Worm (Caenorhabditis elegans) whole organism, L4 larva: Measurements from ENCODE around the gene F32F2.4.

Source experiments
- F10B5.3 ChIP-seq: sonication (generic microtip); optimal IDR thresholded peaks from 2 replicates; lab custom pipeline; 2016; ENCODE audit warnings: mild to moderate bottlenecking, missing genetic modification characterization, missing compliant biosample characterization
- F37D6.2 ChIP-seq: sonication (generic microtip); optimal IDR thresholded peaks from 2 replicates; lab custom pipeline; 2016; ENCODE audit warnings: mild to moderate bottlenecking, missing genetic modification characterization, missing compliant biosample characterization
- Y105C5A.15 ChIP-seq: fragments of 200-800 bp; sonication (Bioruptor generic); IDR thresholded peaks from 2 replicates; pipeline ENCODE4 v1.3.6; 2022; ENCODE audit warnings: missing genetic modification characterization, missing compliant biosample characterization
- arid-1 ChIP-seq: fragments of 200-800 bp; sonication (Bioruptor generic); conservative IDR thresholded peaks from 2 replicates; pipeline ENCODE4 v1.3.6; 2022; ENCODE audit warnings: missing genetic modification reagents, missing genetic modification characterization, missing compliant biosample characterization
- attf-4 ChIP-seq: sonication (generic microtip); optimal IDR thresholded peaks from 3 replicates; lab custom pipeline; 2017; ENCODE audit warnings: missing biosample characterization, missing genetic modification characterization
- ceh-20 ChIP-seq: fragments of 200-800 bp; sonication (Bioruptor generic); IDR thresholded peaks from 2 replicates; pipeline ENCODE4 v1.3.6; 2022; ENCODE audit warnings: missing genetic modification reagents, missing genetic modification characterization, missing compliant biosample characterization
- ceh-32 ChIP-seq: sonication (generic microtip); optimal IDR thresholded peaks from 2 replicates; lab custom pipeline; 2016; ENCODE audit warnings: mild to moderate bottlenecking, missing genetic modification characterization, missing compliant biosample characterization; ENCODE audit not compliant: poor library complexity
- ceh-44 ChIP-seq: fragments of 200-800 bp; sonication (Bioruptor generic); IDR thresholded peaks from 2 replicates; pipeline ENCODE4 v1.3.6; 2022; ENCODE audit warnings: missing genetic modification reagents, missing genetic modification characterization, missing compliant biosample characterization
- ceh-82 ChIP-seq: sonication (generic microtip); optimal IDR thresholded peaks from 2 replicates; lab custom pipeline; 2017; ENCODE audit warnings: missing biosample characterization, missing genetic modification characterization
- cey-2 ChIP-seq: sonication (generic microtip); optimal IDR thresholded peaks from 3 replicates; lab custom pipeline; 2017; ENCODE audit warnings: missing genetic modification characterization, mild to moderate bottlenecking, missing compliant biosample characterization, antibody characterized with exemption, borderline replicate concordance; ENCODE audit not compliant: insufficient read depth
- daf-16 ChIP-seq, 3 experiments: sonication (generic microtip); optimal IDR thresholded peaks; 2 replicates each; lab custom pipeline; 2016 to 2017; ENCODE audit warnings: missing genetic modification characterization in 3 of 3, missing genetic modification reagents in 3 of 3, mild to moderate bottlenecking in 2 of 3, missing compliant biosample characterization in 2 of 3, missing biosample characterization in 1 of 3, moderate library complexity in 1 of 3
- daf-19 ChIP-seq: fragments of 200-800 bp; sonication (Bioruptor generic); conservative IDR thresholded peaks from 2 replicates; pipeline ENCODE4 v1.3.6; 2022; ENCODE audit warnings: missing genetic modification characterization, missing compliant biosample characterization
- daf-8 ChIP-seq: fragments of 200-800 bp; sonication (Bioruptor generic); IDR thresholded peaks from 2 replicates; pipeline ENCODE4 v1.3.6; 2022; ENCODE audit warnings: missing genetic modification characterization, missing compliant biosample characterization
- dmd-8 ChIP-seq: fragments of 200-800 bp; sonication (Bioruptor generic); IDR thresholded peaks from 2 replicates; pipeline ENCODE4 v1.3.6; 2022; ENCODE audit warnings: missing genetic modification characterization, missing compliant biosample characterization
- dmd-9 ChIP-seq: fragments of 200-800 bp; sonication (Bioruptor generic); IDR thresholded peaks from 2 replicates; pipeline ENCODE4 v1.3.6; 2022; ENCODE audit warnings: missing genetic modification reagents, missing genetic modification characterization, missing compliant biosample characterization
- dpl-1 ChIP-seq: fragments of 150-350 bp; optimal IDR thresholded peaks from 2 replicates; lab custom pipeline; 2014; ENCODE audit warnings: missing biosample characterization, missing genetic modification reagents, missing genetic modification characterization
- duxl-1 ChIP-seq: sonication (generic microtip); optimal IDR thresholded peaks from 2 replicates; lab custom pipeline; 2016; ENCODE audit warnings: mild to moderate bottlenecking, missing genetic modification characterization, moderate library complexity, missing compliant biosample characterization; ENCODE audit not compliant: poor library complexity
- fos-1 ChIP-seq: fragments of 150-350 bp; optimal IDR thresholded peaks from 2 replicates; lab custom pipeline; 2014; ENCODE audit warnings: missing biosample characterization, missing genetic modification characterization
- gei-8 ChIP-seq: fragments of 200-800 bp; sonication (Bioruptor generic); optimal IDR thresholded peaks from 2 replicates; lab custom pipeline; 2018; ENCODE audit warnings: mild to moderate bottlenecking, missing genetic modification characterization, missing compliant biosample characterization
- hif-1 ChIP-seq, 2 experiments: sonication (generic microtip); optimal IDR thresholded peaks; 2 replicates each; lab custom pipeline; 2016 to 2017; ENCODE audit warnings: missing compliant biosample characterization in 2 of 2, missing genetic modification characterization in 2 of 2, missing genetic modification reagents in 2 of 2, missing genotype in 2 of 2, mild to moderate bottlenecking in 1 of 2
- hlh-11 ChIP-seq: fragments of 200-800 bp; sonication (Bioruptor generic); optimal IDR thresholded peaks from 2 replicates; lab custom pipeline; 2018; ENCODE audit warnings: mild to moderate bottlenecking, missing genetic modification characterization, missing compliant biosample characterization
- hmg-1.1 ChIP-seq: fragments of 200-800 bp; sonication (Bioruptor generic); IDR thresholded peaks from 2 replicates; pipeline ENCODE4 v1.3.6; 2022; ENCODE audit warnings: missing genetic modification reagents, missing genetic modification characterization, missing compliant biosample characterization
- lim-7 ChIP-seq: fragments of 200-800 bp; sonication (Bioruptor generic); IDR thresholded peaks from 2 replicates; pipeline ENCODE4 v1.3.6; 2022; ENCODE audit warnings: missing genetic modification characterization, missing compliant biosample characterization
- lin-15B ChIP-seq: fragments of 150-350 bp; sonication (generic microtip); optimal IDR thresholded peaks from 3 replicates; lab custom pipeline; 2014; ENCODE audit warnings: missing biosample characterization, missing genetic modification characterization
- lin-29 ChIP-seq: fragments of 200-800 bp; sonication (Bioruptor generic); IDR thresholded peaks from 2 replicates; pipeline ENCODE4 v1.3.6; 2022; ENCODE audit warnings: missing genetic modification reagents, missing genetic modification characterization, missing compliant biosample characterization
- lin-38 ChIP-seq: fragments of 200-800 bp; sonication (Bioruptor generic); IDR thresholded peaks from 2 replicates; pipeline ENCODE4 v1.3.6; 2022; ENCODE audit warnings: missing genetic modification reagents, missing genetic modification characterization, missing compliant biosample characterization
- lin-39 ChIP-seq: fragments of 150-350 bp; optimal IDR thresholded peaks from 2 replicates; lab custom pipeline; 2014; ENCODE audit warnings: missing biosample characterization, missing genetic modification reagents, missing genetic modification characterization
- lir-3 ChIP-seq: sonication (generic microtip); optimal IDR thresholded peaks from 2 replicates; lab custom pipeline; 2016; ENCODE audit warnings: mild to moderate bottlenecking, missing genetic modification characterization, missing compliant biosample characterization
- lsy-2 ChIP-seq, 2 experiments: fragments of 150-350 bp in 1 of 2; sonication (generic microtip) in 1 of 2; optimal IDR thresholded peaks; 2 replicates each; lab custom pipeline; 2014 to 2017; ENCODE audit warnings: missing biosample characterization in 2 of 2, missing genetic modification characterization in 2 of 2
- madf-5 ChIP-seq, 2 experiments: fragments of 200-800 bp; sonication (Bioruptor generic); IDR thresholded peaks; 2 replicates each; pipeline ENCODE4 v1.3.6; 2022; ENCODE audit warnings: missing compliant biosample characterization in 2 of 2, missing genetic modification characterization in 2 of 2
- madf-9 ChIP-seq: fragments of 200-800 bp; sonication (Bioruptor generic); conservative IDR thresholded peaks from 2 replicates; pipeline ENCODE4 v1.3.6; 2022; ENCODE audit warnings: missing genetic modification reagents, missing genetic modification characterization, missing compliant biosample characterization
- mdt-29 ChIP-seq: fragments of 200-800 bp; sonication (Bioruptor generic); IDR thresholded peaks from 2 replicates; pipeline ENCODE4 v1.3.6; 2022; ENCODE audit warnings: missing genetic modification reagents, missing genetic modification characterization, missing compliant biosample characterization
- nhr-10 ChIP-seq: fragments of 150-350 bp; optimal IDR thresholded peaks from 2 replicates; lab custom pipeline; 2014; ENCODE audit warnings: missing biosample characterization, missing genetic modification characterization
- nhr-11 ChIP-seq: fragments of 150-350 bp; optimal IDR thresholded peaks from 2 replicates; lab custom pipeline; 2014; ENCODE audit warnings: missing biosample characterization, missing genetic modification characterization
- nhr-111 ChIP-seq: fragments of 200-800 bp; sonication (Bioruptor generic); optimal IDR thresholded peaks from 2 replicates; lab custom pipeline; 2018; ENCODE audit warnings: mild to moderate bottlenecking, missing genetic modification characterization, missing compliant biosample characterization
- nhr-25 ChIP-seq: sonication (generic microtip); optimal IDR thresholded peaks from 2 replicates; lab custom pipeline; 2017; ENCODE audit warnings: missing genetic modification characterization, mild to moderate bottlenecking, missing compliant biosample characterization, antibody characterized with exemption, moderate library complexity, borderline replicate concordance; ENCODE audit not compliant: insufficient read depth
- nhr-42 ChIP-seq: fragments of 200-800 bp; sonication (Bioruptor generic); IDR thresholded peaks from 2 replicates; pipeline ENCODE4 v1.3.6; 2022; ENCODE audit warnings: missing genetic modification characterization, missing compliant biosample characterization
- nhr-48 ChIP-seq: sonication (generic microtip); optimal IDR thresholded peaks from 2 replicates; lab custom pipeline; 2016; ENCODE audit warnings: mild to moderate bottlenecking, missing genetic modification characterization, missing compliant biosample characterization
- nhr-76 ChIP-seq: fragments of 150-350 bp; optimal IDR thresholded peaks from 2 replicates; lab custom pipeline; 2014; ENCODE audit warnings: missing biosample characterization, missing genetic modification characterization
- nhr-77 ChIP-seq: fragments of 150-350 bp; optimal IDR thresholded peaks from 2 replicates; lab custom pipeline; 2014; ENCODE audit warnings: missing biosample characterization, missing genetic modification characterization
- saeg-2 ChIP-seq: fragments of 200-800 bp; sonication (Bioruptor generic); IDR thresholded peaks from 2 replicates; pipeline ENCODE4 v1.3.6; 2022; ENCODE audit warnings: missing genetic modification reagents, missing genetic modification characterization, missing compliant biosample characterization
- sdz-12 ChIP-seq: fragments of 200-800 bp; sonication (Bioruptor generic); optimal IDR thresholded peaks from 2 replicates; lab custom pipeline; 2018; ENCODE audit warnings: mild to moderate bottlenecking, missing genetic modification characterization, missing compliant biosample characterization
- spr-1 ChIP-seq: sonication (generic microtip); optimal IDR thresholded peaks from 2 replicates; lab custom pipeline; 2016; ENCODE audit warnings: mild to moderate bottlenecking, missing genetic modification characterization, missing compliant biosample characterization
- tag-97 ChIP-seq: fragments of 200-800 bp; sonication (Bioruptor generic); IDR thresholded peaks from 2 replicates; pipeline ENCODE4 v1.3.6; 2022; ENCODE audit warnings: missing genetic modification characterization, missing compliant biosample characterization
- tra-1 ChIP-seq: fragments of 200-800 bp; sonication (Bioruptor generic); IDR thresholded peaks from 2 replicates; pipeline ENCODE4 v1.3.6; 2022; ENCODE audit warnings: missing genetic modification reagents, missing genetic modification characterization, missing compliant biosample characterization
- unc-130 ChIP-seq: sonication (generic microtip); optimal IDR thresholded peaks from 2 replicates; lab custom pipeline; 2016; ENCODE audit warnings: missing genetic modification reagents, missing genetic modification characterization, missing compliant biosample characterization
- unc-39 ChIP-seq: sonication (generic microtip); optimal IDR thresholded peaks from 2 replicates; lab custom pipeline; 2017; ENCODE audit warnings: missing biosample characterization, missing genetic modification characterization
- unc-62 ChIP-seq, 3 experiments: fragments of 150-350 bp in 1 of 3; sonication (generic microtip); optimal IDR thresholded peaks in 2 of 3; peaks in 1 of 3; 1 replicate in 1 of 3; 2 replicates in 2 of 3; lab custom pipeline; 2014 to 2017; ENCODE audit warnings: missing biosample characterization in 3 of 3, missing genetic modification characterization in 3 of 3, missing genetic modification reagents in 3 of 3, missing genotype in 1 of 3
- zag-1 ChIP-seq: fragments of 150-350 bp; optimal IDR thresholded peaks from 2 replicates; lab custom pipeline; 2014; ENCODE audit warnings: missing biosample characterization, missing genetic modification characterization
- ztf-11 ChIP-seq: fragments of 150-350 bp; optimal IDR thresholded peaks from 2 replicates; lab custom pipeline; 2014; ENCODE audit warnings: missing biosample characterization, missing genetic modification characterization

F32F2.4 gene

DNA sequence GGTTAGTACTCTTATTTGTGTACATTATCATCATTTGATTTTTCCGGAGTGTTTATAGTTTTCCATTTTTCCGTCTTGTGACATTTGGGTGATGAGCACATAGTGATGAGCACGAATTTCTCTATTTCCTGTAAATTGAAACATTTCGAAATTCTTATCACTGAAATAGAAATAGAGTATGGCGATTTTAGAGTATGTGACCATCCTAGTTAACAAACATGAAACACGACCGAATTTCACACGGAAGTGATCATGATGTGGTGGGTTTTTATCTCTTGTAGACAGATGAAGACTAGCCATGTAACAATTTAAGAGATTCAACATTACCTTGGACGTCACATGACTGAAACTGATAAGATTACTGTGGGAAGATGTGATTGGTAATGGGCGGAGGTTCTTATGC lies 6.8 kb upstream of the F32F2.4 start (continued):
- TF ChIP-seq cey-2 (tag; lab: Kevin White, UChicago) (no peak), nhr-10 (tag; lab: Kevin White, UChicago) (no peak), hlh-11 (tag; lab: Kevin White, UChicago) (peak; percentile 85), ceh-20 (GFP tag; lab: Robert Waterston, UW) (no peak), F37D6.2 (tag; lab: Kevin White, UChicago) (no peak), unc-62 (GFP tag; optimal IDR thresholded peaks at IDR 0.05 in 1 of 2; lab: Kevin White, UChicago) (peak in 1 of 2 experiments; percentile 51), unc-62 (tag; optimal IDR thresholded peaks at IDR 0.05; lab: Kevin White, UChicago) (no peak), gei-8 (GFP tag; lab: Kevin White, UChicago) (peak; percentile 42), nhr-48 (peak; percentile 81), unc-130 (no peak), tra-1 (peak; percentile 64), tag-97 (GFP tag; lab: Robert Waterston, UW) (no peak), lir-3 (tag; lab: Kevin White, UChicago) (no peak), lin-38 (GFP tag; lab: Robert Waterston, UW) (peak; percentile 6; the same call in 1 of the 2 replicates), ceh-32 (tag; lab: Kevin White, UChicago) (no peak), ceh-82 (no peak), zag-1 (tag; lab: Kevin White, UChicago) (no peak), ztf-11 (no peak), saeg-2 (GFP tag; lab: Robert Waterston, UW) (no peak), madf-9 (no peak), spr-1 (tag; lab: Kevin White, UChicago) (no peak), madf-5 (GFP tag; IDR thresholded peaks at IDR 0.05; lab: Robert Waterston, UW) (no peak), unc-39 (tag; lab: Kevin White, UChicago) (no peak), fos-1 (tag; lab: Kevin White, UChicago) (peak; percentile 70), duxl-1 (no peak), lin-15B (tag; lab: Kevin White, UChicago) (no peak), nhr-11 (tag; lab: Kevin White, UChicago) (no peak), sdz-12 (no peak), dpl-1 (GFP tag; lab: Kevin White, UChicago) (no peak), daf-8 (GFP tag; lab: Robert Waterston, UW) (no peak), nhr-77 (no peak), hif-1 (tag; optimal IDR thresholded peaks at IDR 0.05; lab: Kevin White, UChicago) (peak in 1 of 2 experiments; percentile 17), arid-1 (no peak), dmd-9 (GFP tag; lab: Robert Waterston, UW) (no peak), nhr-76 (no peak), F10B5.3 (tag; lab: Kevin White, UChicago) (no peak), ceh-44 (GFP tag; lab: Robert Waterston, UW) (no peak), hmg-1.1 (no peak), dmd-8 (GFP tag; lab: Robert Waterston, UW) (no peak), lsy-2 (tag; optimal IDR thresholded peaks at IDR 0.05; lab: Kevin White, UChicago) (peak; percentile 32 to 59), nhr-42 (GFP tag; lab: Robert Waterston, UW) (no peak), daf-16 (GFP tag; optimal IDR thresholded peaks at IDR 0.05; lab: Kevin White, UChicago) (peak in 1 of 2 experiments; percentile 21), daf-16 (tag; optimal IDR thresholded peaks at IDR 0.05; lab: Kevin White, UChicago) (peak; percentile 94), nhr-111 (no peak), Y105C5A.15 (GFP tag; lab: Robert Waterston, UW) (0 out of 2 replicates have a peak, but pooled peaks have one; percentile 35), attf-4 (no peak), daf-19 (GFP tag; lab: Robert Waterston, UW) (no peak), lin-29 (no peak), nhr-25 (no peak), lim-7 (GFP tag; lab: Robert Waterston, UW) (no peak), lin-39 (tag; lab: Kevin White, UChicago) (no peak), mdt-29 (0 out of 2 replicates have a peak, but pooled peaks have one; percentile 46)
